Fruit fly (Drosophila melanogaster) whole organism, prepupa: ENCODE measurements around the gene CG15141.

ENCODE experiments used
- CG11294 ChIP-seq: fragments of 200-800 bp; sonication (Bioruptor generic); IDR thresholded peaks from 2 replicates; pipeline ENCODE4 v1.3.6; 2022; ENCODE audit warnings: missing biosample characterization, missing genetic modification characterization
- CG4318 ChIP-seq: fragments of 200-800 bp; sonication (Bioruptor generic); optimal IDR thresholded peaks from 3 replicates; lab custom pipeline; 2017; ENCODE audit warnings: missing biosample characterization, mild to moderate bottlenecking, missing genetic modification characterization
- CG8119 ChIP-seq: fragments of 200-800 bp; sonication (Bioruptor generic); IDR thresholded peaks from 3 replicates; pipeline ENCODE4 v1.3.6; 2022; ENCODE audit warnings: missing biosample characterization, missing genetic modification characterization
- Gug ChIP-seq: fragments of 200-800 bp; sonication (Bioruptor generic); IDR thresholded peaks from 2 replicates; pipeline ENCODE4 v1.3.6; 2022; ENCODE audit warnings: missing biosample characterization, missing genetic modification characterization
- Hr39 ChIP-seq: fragments of 200-800 bp; sonication (Bioruptor generic); optimal IDR thresholded peaks from 2 replicates; lab custom pipeline; 2016; ENCODE audit warnings: missing biosample characterization, missing genetic modification characterization
- Sox102F ChIP-seq: fragments of 200-800 bp; sonication (Bioruptor generic); optimal IDR thresholded peaks from 2 replicates; lab custom pipeline; 2016; ENCODE audit warnings: missing biosample characterization, mild to moderate bottlenecking, missing genetic modification characterization
- Sox15 ChIP-seq: fragments of 200-800 bp; sonication (Bioruptor generic); optimal IDR thresholded peaks from 3 replicates; lab custom pipeline; 2016; ENCODE audit warnings: missing biosample characterization, missing genetic modification characterization

DNA sequence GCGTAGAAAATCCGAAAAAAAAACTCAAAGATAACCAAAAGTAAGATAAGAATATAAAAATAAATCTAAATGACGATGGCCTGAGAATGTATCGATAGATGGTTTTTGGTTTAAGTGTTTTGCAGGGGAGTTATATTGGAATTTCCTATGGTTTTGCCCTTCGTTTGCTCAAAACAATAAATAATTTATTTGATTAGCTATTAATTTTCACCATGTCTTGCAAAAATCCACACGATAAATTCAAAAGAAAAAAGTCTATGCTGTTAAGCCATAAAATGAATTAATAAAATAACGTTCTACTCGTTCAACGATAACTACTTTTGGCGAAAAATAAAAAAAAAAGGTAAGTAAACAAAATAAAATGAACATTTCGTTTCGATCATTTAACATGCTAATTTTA, 36.6 kb downstream of the CG15141 start:
- no peak for TF ChIP-seq CG8119 (GFP tag; lab: Robert Waterston, UW)
- TF ChIP-seq Hr39 (GFP tag; lab: Kevin White, UChicago), result no peak
- no peak for TF ChIP-seq Sox102F (GFP tag; lab: Kevin White, UChicago)
- TF ChIP-seq CG4318 (GFP tag; lab: Kevin White, UChicago), result no peak
- TF ChIP-seq Gug (GFP tag; lab: Robert Waterston, UW), result no peak
- TF ChIP-seq CG11294, result no peak
- TF ChIP-seq Sox15 (GFP tag; lab: Kevin White, UChicago), result no peak
